Worm (Caenorhabditis elegans) whole organism, L3 larva: ENCODE measurements around the gene Y75B12B.10.

Experiments used
- fos-1 ChIP-seq: fragments of 150-350 bp; optimal IDR thresholded peaks from 2 replicates; lab custom pipeline; 2014; ENCODE audit warnings: missing biosample characterization, missing genetic modification characterization
- nfya-1 ChIP-seq: sonication (generic microtip); optimal IDR thresholded peaks from 2 replicates; lab custom pipeline; 2017; ENCODE audit warnings: missing genetic modification characterization, mild to moderate bottlenecking, missing compliant biosample characterization, antibody characterized with exemption, moderate library complexity; ENCODE audit not compliant: insufficient read depth

DNA sequence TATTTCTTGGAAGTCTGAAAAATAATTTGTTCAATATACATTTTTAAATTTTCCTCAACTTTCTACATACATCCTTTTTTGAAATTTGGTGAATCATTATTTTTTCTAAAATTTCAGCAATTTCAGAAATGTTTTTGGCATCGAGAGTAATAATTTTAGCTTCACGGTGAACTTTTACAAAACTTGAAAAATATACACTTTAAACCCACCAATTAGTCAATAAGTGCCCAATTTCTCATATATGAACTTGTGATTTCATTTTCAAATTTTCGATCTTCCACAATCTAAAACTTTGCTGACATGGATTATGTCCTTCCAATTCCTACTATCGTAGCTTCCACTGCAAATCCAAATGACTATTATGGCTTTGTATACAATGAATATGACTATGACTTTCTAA lies 23.8 kb downstream of the Y75B12B.10 start, which contains the start of gene srw-24:
- TF ChIP-seq nfya-1 = no peak
- no peak for TF ChIP-seq fos-1 (tag; lab: Kevin White, UChicago)
